Worm (Caenorhabditis elegans) whole organism, late embryonic: ENCODE results near the gene T04C12.1.

Experiments
- Y22D7AL.16 ChIP-seq: sonication (generic microtip); optimal IDR thresholded peaks from 2 replicates; lab custom pipeline; 2016; ENCODE audit warnings: missing genetic modification characterization, missing compliant biosample characterization
- dve-1 ChIP-seq: sonication (generic microtip); optimal IDR thresholded peaks from 2 replicates; lab custom pipeline; 2017; ENCODE audit warnings: antibody characterized with exemption, mild to moderate bottlenecking, missing genetic modification characterization, missing compliant biosample characterization
- fkh-10 ChIP-seq: fragments of 150-350 bp; optimal IDR thresholded peaks from 2 replicates; lab custom pipeline; 2014; ENCODE audit warnings: missing biosample characterization, missing genetic modification reagents, missing genetic modification characterization
- nhr-11 ChIP-seq: fragments of 150-350 bp; optimal IDR thresholded peaks from 2 replicates; lab custom pipeline; 2014; ENCODE audit warnings: missing biosample characterization, missing genetic modification characterization
- unc-55 ChIP-seq: sonication (generic microtip); optimal IDR thresholded peaks from 2 replicates; lab custom pipeline; 2017; ENCODE audit warnings: missing biosample characterization, missing genetic modification reagents, missing genetic modification characterization

DNA sequence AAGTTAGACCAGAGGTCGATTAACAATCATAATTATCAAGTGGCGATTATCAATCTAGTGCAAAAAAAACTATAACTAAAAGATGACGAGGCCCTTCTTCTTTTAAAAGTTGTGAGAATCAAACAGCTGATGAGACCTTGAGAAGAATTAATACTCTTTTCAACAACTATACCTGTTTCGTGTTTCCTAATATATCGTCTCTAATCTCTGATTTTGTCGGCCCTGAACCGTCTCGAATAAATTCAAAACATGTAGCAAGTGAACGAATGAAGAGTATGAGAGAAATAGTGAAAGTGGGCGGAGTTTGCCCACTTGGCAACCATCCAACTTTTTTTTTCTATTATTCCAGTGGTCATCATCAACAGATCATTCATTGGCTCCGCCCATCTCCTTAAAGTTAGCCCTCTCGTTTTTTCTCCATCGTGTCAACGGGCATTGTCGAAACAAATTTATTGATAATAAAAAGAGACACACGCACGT lies 28.5 kb upstream of the T04C12.1 start, which contains the start of gene Y42A5A.1:
- TF ChIP-seq dve-1 (tag; lab: Kevin White, UChicago) (no peak), Y22D7AL.16 (tag; lab: Kevin White, UChicago) (no peak), fkh-10 (GFP tag; lab: Kevin White, UChicago) (no peak), unc-55 (GFP tag; lab: Kevin White, UChicago) (no peak), nhr-11 (tag; lab: Kevin White, UChicago) (no peak)
